Worm (Caenorhabditis elegans): ENCODE results near the gene C06C6.7.

ce11 chrV:16033491-16033890 lies 41.5 kb downstream of the C06C6.7 start:
- TF ChIP-seq egrh-3 (GFP tag; IDR thresholded peaks at IDR 0.05) = no peak
- TF ChIP-seq F39B2.1 (GFP tag; IDR thresholded peaks at IDR 0.05) = no peak
- no peak for TF ChIP-seq rpc-1 (optimal IDR thresholded peaks at IDR 0.05)
- no peak for TF ChIP-seq rpc-1 (tag; optimal IDR thresholded peaks at IDR 0.05)
- TF ChIP-seq C17E4.6 (GFP tag; IDR thresholded peaks at IDR 0.05) = no peak
- no peak for TF ChIP-seq cebp-1 (GFP tag; IDR thresholded peaks at IDR 0.05)
- TF ChIP-seq cebp-1 (tag; optimal IDR thresholded peaks at IDR 0.05) = no peak
- TF ChIP-seq tbx-9 (tag; optimal IDR thresholded peaks at IDR 0.05; ENCODE audit: borderline replicate concordance) = no peak
- no peak for TF ChIP-seq ama-1 (optimal IDR thresholded peaks at IDR 0.05)
- no peak for TF ChIP-seq ama-1 (GFP tag; optimal IDR thresholded peaks at IDR 0.05)
- no peak for TF ChIP-seq lsl-1 (GFP tag; optimal IDR thresholded peaks at IDR 0.05)
- TF ChIP-seq unc-62 (GFP tag; optimal IDR thresholded peaks at IDR 0.05) = no peak
- no peak for TF ChIP-seq sea-2 (GFP tag; IDR thresholded peaks at IDR 0.05)
- TF ChIP-seq efl-1 (GFP tag; optimal IDR thresholded peaks at IDR 0.05) = no peak
- 0 out of 2 replicates have a peak, but pooled peaks have one; percentile 39 for TF ChIP-seq zfh-2 (GFP tag; conservative IDR thresholded peaks at IDR 0.05)
- no peak for TF ChIP-seq hrde-1 (tag; optimal IDR thresholded peaks at IDR 0.05; ENCODE audit: borderline replicate concordance)
- no peak for TF ChIP-seq nhr-80 (tag; optimal IDR thresholded peaks at IDR 0.05)

Data from whole organism, young adult.